Worm (Caenorhabditis elegans) whole organism, young adult: ENCODE results near the gene ZK813.5.

Experiments
- B0019.2 ChIP-seq: fragments of 200-800 bp; sonication (Bioruptor generic); conservative IDR thresholded peaks from 2 replicates; pipeline ENCODE4 v1.3.6; 2022; ENCODE audit warnings: missing genetic modification reagents, missing genetic modification characterization, missing compliant biosample characterization
- B0336.3 ChIP-seq: fragments of 200-800 bp; sonication (Bioruptor generic); IDR thresholded peaks from 2 replicates; pipeline ENCODE4 v1.3.6; 2022; ENCODE audit warnings: missing genetic modification characterization, missing compliant biosample characterization
- F49E8.2 ChIP-seq: sonication (generic microtip); optimal IDR thresholded peaks from 3 replicates; lab custom pipeline; 2017; ENCODE audit warnings: missing genetic modification characterization, mild to moderate bottlenecking, missing compliant biosample characterization, antibody characterized with exemption, moderate library complexity; ENCODE audit not compliant: insufficient read depth
- F57A8.1 ChIP-seq: fragments of 200-800 bp; sonication (Bioruptor generic); optimal IDR thresholded peaks from 2 replicates; lab custom pipeline; 2018; ENCODE audit warnings: mild to moderate bottlenecking, missing genetic modification characterization, moderate library complexity, missing compliant biosample characterization
- K12H6.12 ChIP-seq: fragments of 200-800 bp; sonication (Bioruptor generic); optimal IDR thresholded peaks from 2 replicates; lab custom pipeline; 2018; ENCODE audit warnings: mild to moderate bottlenecking, missing genetic modification characterization, missing compliant biosample characterization
- Y53F4B.3 ChIP-seq: fragments of 200-800 bp; sonication (Bioruptor generic); IDR thresholded peaks from 2 replicates; pipeline ENCODE4 v1.3.6; 2022; ENCODE audit warnings: missing genetic modification reagents, missing genetic modification characterization, missing compliant biosample characterization
- Y79H2A.3 ChIP-seq: fragments of 200-800 bp; sonication (Bioruptor generic); conservative IDR thresholded peaks from 2 replicates; pipeline ENCODE4 v1.3.6; 2022; ENCODE audit warnings: missing genetic modification reagents, missing genetic modification characterization, missing compliant biosample characterization
- aptf-2 ChIP-seq: fragments of 200-800 bp; sonication (Bioruptor generic); conservative IDR thresholded peaks from 2 replicates; pipeline ENCODE4 v1.3.6; 2022; ENCODE audit warnings: missing genetic modification reagents, missing genetic modification characterization, missing compliant biosample characterization
- atf-7 ChIP-seq: sonication (generic microtip); optimal IDR thresholded peaks from 2 replicates; lab custom pipeline; 2017; ENCODE audit warnings: mild to moderate bottlenecking, missing genetic modification characterization, missing compliant biosample characterization
- bed-2 ChIP-seq: fragments of 200-800 bp; sonication (Bioruptor generic); IDR thresholded peaks from 2 replicates; pipeline ENCODE4 v1.3.6; 2022; ENCODE audit warnings: missing genetic modification reagents, missing genetic modification characterization, missing compliant biosample characterization
- cebp-1 ChIP-seq, 2 experiments: fragments of 200-800 bp in 1 of 2; sonication (Bioruptor generic) in 1 of 2; sonication (generic microtip) in 1 of 2; IDR thresholded peaks in 1 of 2; optimal IDR thresholded peaks in 1 of 2; 2 replicates each; pipeline versions ENCODE4 v1.3.6 to Lab custom; 2017 to 2022; ENCODE audit warnings: missing compliant biosample characterization in 2 of 2, missing genetic modification characterization in 2 of 2, mild to moderate bottlenecking in 1 of 2, missing genetic modification reagents in 1 of 2, moderate library complexity in 1 of 2
- ceh-27 ChIP-seq: fragments of 200-800 bp; sonication (Bioruptor generic); optimal IDR thresholded peaks from 2 replicates; lab custom pipeline; 2018; ENCODE audit warnings: mild to moderate bottlenecking, missing genetic modification characterization, moderate library complexity, missing compliant biosample characterization
- ceh-79 ChIP-seq: sonication (generic microtip); optimal IDR thresholded peaks from 2 replicates; lab custom pipeline; 2017; ENCODE audit warnings: mild to moderate bottlenecking, missing genetic modification characterization, missing compliant biosample characterization
- die-1 ChIP-seq: sonication (generic microtip); optimal IDR thresholded peaks from 2 replicates; lab custom pipeline; 2016; ENCODE audit warnings: missing genotype, mild to moderate bottlenecking, missing genetic modification characterization, missing compliant biosample characterization
- dpff-1 ChIP-seq: sonication (generic microtip); optimal IDR thresholded peaks from 2 replicates; lab custom pipeline; 2017; ENCODE audit warnings: mild to moderate bottlenecking, missing genetic modification characterization, missing compliant biosample characterization
- egl-18 ChIP-seq: fragments of 200-800 bp; sonication (Bioruptor generic); IDR thresholded peaks from 2 replicates; pipeline ENCODE4 v1.3.6; 2022; ENCODE audit warnings: missing genetic modification reagents, missing genetic modification characterization, missing compliant biosample characterization
- egl-44 ChIP-seq: fragments of 200-800 bp; sonication (Bioruptor generic); IDR thresholded peaks from 2 replicates; pipeline ENCODE4 v1.3.6; 2022; ENCODE audit warnings: missing genetic modification reagents, missing genetic modification characterization, missing compliant biosample characterization
- ekl-4 ChIP-seq: fragments of 200-800 bp; sonication (Bioruptor generic); IDR thresholded peaks from 2 replicates; pipeline ENCODE4 v1.3.6; 2022; ENCODE audit warnings: missing genetic modification reagents, missing genetic modification characterization, missing compliant biosample characterization
- ets-4 ChIP-seq: fragments of 200-800 bp; sonication (Bioruptor generic); optimal IDR thresholded peaks from 2 replicates; lab custom pipeline; 2018; ENCODE audit warnings: mild to moderate bottlenecking, missing genetic modification characterization, missing compliant biosample characterization
- gei-17 ChIP-seq: fragments of 200-800 bp; sonication (Bioruptor generic); optimal IDR thresholded peaks from 2 replicates; lab custom pipeline; 2018; ENCODE audit warnings: mild to moderate bottlenecking, missing genetic modification characterization, missing compliant biosample characterization
- hlh-12 ChIP-seq: sonication (generic microtip); optimal IDR thresholded peaks from 2 replicates; lab custom pipeline; 2016; ENCODE audit warnings: missing genetic modification characterization, missing compliant biosample characterization
- hsf-1 ChIP-seq: fragments of 200-800 bp; sonication (Bioruptor generic); IDR thresholded peaks from 2 replicates; pipeline ENCODE4 v1.3.6; 2022; ENCODE audit warnings: missing genetic modification reagents, missing genetic modification characterization, missing compliant biosample characterization
- lin-26 ChIP-seq: fragments of 200-800 bp; sonication (Bioruptor generic); IDR thresholded peaks from 2 replicates; pipeline ENCODE4 v1.3.6; 2022; ENCODE audit warnings: missing genetic modification reagents, missing genetic modification characterization, missing compliant biosample characterization
- lin-35 ChIP-seq, 3 experiments: fragments of 150-350 bp in 2 of 3; sonication (generic microtip) in 1 of 3; optimal IDR thresholded peaks; 2 replicates each; lab custom pipeline; 2014 to 2018; ENCODE audit warnings: missing biosample characterization in 3 of 3, missing genetic modification characterization in 3 of 3, missing genetic modification reagents in 3 of 3
- lin-40 ChIP-seq: sonication (generic microtip); optimal IDR thresholded peaks from 2 replicates; lab custom pipeline; 2016; ENCODE audit warnings: missing genetic modification characterization, mild to moderate bottlenecking, missing compliant biosample characterization, missing genotype, missing genetic modification reagents
- lin-54 ChIP-seq: fragments of 200-800 bp; sonication (Bioruptor generic); optimal IDR thresholded peaks from 2 replicates; lab custom pipeline; 2018; ENCODE audit warnings: mild to moderate bottlenecking, missing genetic modification characterization, missing compliant biosample characterization
- lir-1 ChIP-seq: fragments of 200-800 bp; sonication (Bioruptor generic); conservative IDR thresholded peaks from 2 replicates; pipeline ENCODE4 v1.3.6; 2022; ENCODE audit warnings: missing genetic modification reagents, missing genetic modification characterization, missing compliant biosample characterization
- lsy-27 ChIP-seq: sonication (generic microtip); optimal IDR thresholded peaks from 2 replicates; lab custom pipeline; 2017; ENCODE audit warnings: missing genetic modification characterization, mild to moderate bottlenecking, missing compliant biosample characterization, antibody characterized with exemption, missing genotype, borderline replicate concordance; ENCODE audit not compliant: insufficient read depth
- madf-8 ChIP-seq: fragments of 200-800 bp; sonication (Bioruptor generic); conservative IDR thresholded peaks from 2 replicates; pipeline ENCODE4 v1.3.6; 2022; ENCODE audit warnings: missing genetic modification reagents, missing genetic modification characterization, missing compliant biosample characterization
- mel-28 ChIP-seq: sonication (generic microtip); optimal IDR thresholded peaks from 2 replicates; lab custom pipeline; 2016; ENCODE audit warnings: borderline replicate concordance, mild to moderate bottlenecking, missing genetic modification characterization, missing compliant biosample characterization
- nfya-2 ChIP-seq: fragments of 200-800 bp; sonication (Bioruptor generic); IDR thresholded peaks from 2 replicates; pipeline ENCODE4 v1.3.6; 2022; ENCODE audit warnings: missing genetic modification reagents, missing genetic modification characterization, missing compliant biosample characterization
- nfyb-1 ChIP-seq: fragments of 200-800 bp; sonication (Bioruptor generic); IDR thresholded peaks from 2 replicates; pipeline ENCODE4 v1.3.6; 2022; ENCODE audit warnings: missing genetic modification reagents, missing genetic modification characterization, missing compliant biosample characterization
- nhr-80 ChIP-seq: sonication (generic microtip); optimal IDR thresholded peaks from 2 replicates; lab custom pipeline; 2016; ENCODE audit warnings: missing genetic modification characterization, missing compliant biosample characterization
- sea-2 ChIP-seq: fragments of 200-800 bp; sonication (Bioruptor generic); IDR thresholded peaks from 2 replicates; pipeline ENCODE4 v1.3.6; 2022; ENCODE audit warnings: missing genetic modification characterization, missing compliant biosample characterization
- snpc-1.3 ChIP-seq: sonication (generic microtip); optimal IDR thresholded peaks from 2 replicates; lab custom pipeline; 2017; ENCODE audit warnings: missing genetic modification characterization, mild to moderate bottlenecking, missing compliant biosample characterization, antibody characterized with exemption, moderate library complexity, missing genotype, missing genetic modification reagents; ENCODE audit not compliant: insufficient read depth
- snpc-3.4 ChIP-seq: sonication (generic microtip); optimal IDR thresholded peaks from 2 replicates; lab custom pipeline; 2017; ENCODE audit warnings: missing genetic modification characterization, mild to moderate bottlenecking, missing compliant biosample characterization, antibody characterized with exemption, moderate library complexity, missing genotype, missing genetic modification reagents
- snpc-4 ChIP-seq, 5 experiments: fragments of 150-350 bp in 1 of 5; sonication (generic microtip) in 4 of 5; optimal IDR thresholded peaks; 2 replicates each; lab custom pipeline; 2014 to 2018; ENCODE audit warnings: missing genetic modification characterization in 5 of 5, missing biosample characterization in 3 of 5, antibody characterized with exemption in 2 of 5, mild to moderate bottlenecking in 2 of 5, missing compliant biosample characterization in 2 of 5, missing genotype in 2 of 5, moderate library complexity in 2 of 5, missing genetic modification reagents in 1 of 5
- unc-130 ChIP-seq: sonication (generic microtip); optimal IDR thresholded peaks from 2 replicates; lab custom pipeline; 2016; ENCODE audit warnings: missing genetic modification reagents, missing genetic modification characterization, missing compliant biosample characterization
- zfh-2 ChIP-seq: fragments of 200-800 bp; sonication (Bioruptor generic); conservative IDR thresholded peaks from 2 replicates; pipeline ENCODE4 v1.3.6; 2022; ENCODE audit warnings: missing genetic modification reagents, missing genetic modification characterization, missing compliant biosample characterization
- ztf-18 ChIP-seq: sonication (generic microtip); optimal IDR thresholded peaks from 2 replicates; lab custom pipeline; 2016; ENCODE audit warnings: missing genotype, mild to moderate bottlenecking, missing genetic modification characterization, missing compliant biosample characterization
- ztf-26 ChIP-seq: sonication (generic microtip); optimal IDR thresholded peaks from 2 replicates; lab custom pipeline; 2017; ENCODE audit warnings: missing genetic modification characterization, missing compliant biosample characterization
- ztf-28 ChIP-seq: fragments of 200-800 bp; sonication (Bioruptor generic); IDR thresholded peaks from 2 replicates; pipeline ENCODE4 v1.3.6; 2022; ENCODE audit warnings: missing genetic modification reagents, missing genetic modification characterization, missing compliant biosample characterization
- ztf-3 ChIP-seq: fragments of 200-800 bp; sonication (Bioruptor generic); optimal IDR thresholded peaks from 2 replicates; lab custom pipeline; 2018; ENCODE audit warnings: mild to moderate bottlenecking, missing genetic modification characterization, missing compliant biosample characterization

The ZK813.5 gene

DNA sequence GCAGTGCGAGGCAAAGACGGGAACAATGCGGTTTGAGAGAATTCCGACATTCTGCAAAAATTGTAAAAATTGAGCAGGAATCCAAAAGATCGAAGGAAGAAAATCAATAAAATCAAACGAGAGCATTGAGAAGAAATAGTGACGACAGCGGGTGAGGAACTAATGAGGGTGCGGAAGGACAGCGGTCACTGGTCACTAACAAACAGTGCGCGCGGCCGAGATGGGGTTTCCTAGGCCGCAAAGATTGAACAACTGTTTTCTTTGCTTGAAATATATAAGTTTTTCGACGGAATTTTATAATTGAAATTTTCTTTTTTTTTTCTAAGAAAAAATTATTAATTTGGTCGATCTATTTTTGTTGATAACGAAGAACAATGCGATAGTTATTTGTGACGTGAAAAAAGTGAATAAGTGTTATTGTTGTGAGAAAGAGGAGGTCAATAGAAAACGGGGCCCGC, 39.4 kb downstream of the ZK813.5 start, which contains the start of gene unc-78:
Gene unc-78, minus strand, starts transcription at position 51 of the 458 bp plus-strand sequence.
- TF ChIP-seq Y79H2A.3 (GFP tag; lab: Robert Waterston, UW) (no peak), nhr-80 (tag; lab: Kevin White, UChicago) (peak; percentile 12)

DNA sequence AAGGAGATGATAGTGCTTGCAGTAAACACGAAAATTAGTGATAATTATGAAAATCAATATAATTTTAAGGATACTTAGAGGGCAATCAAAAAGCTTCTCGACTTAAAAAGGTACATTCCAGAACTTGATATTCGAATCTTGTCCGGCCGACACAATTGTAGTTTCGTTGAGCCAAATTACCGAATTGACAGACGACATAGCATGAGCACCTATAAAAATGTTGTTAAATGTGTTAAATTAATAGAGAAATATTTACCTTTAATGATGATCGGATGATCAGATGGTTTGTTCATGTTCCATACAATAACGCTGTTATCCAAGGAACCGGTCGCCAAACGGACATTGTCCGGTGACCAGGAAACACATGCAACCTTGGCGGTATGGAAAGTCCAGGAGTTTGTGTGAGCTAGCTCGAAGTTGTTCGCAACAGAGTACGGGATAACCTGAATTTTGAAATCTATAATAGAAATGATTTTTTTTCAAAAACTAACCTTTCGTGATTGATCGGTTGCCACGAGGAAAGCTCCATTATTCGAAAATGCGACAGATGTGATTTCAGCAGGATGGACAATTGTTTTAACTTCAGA, 42.2 kb downstream of the ZK813.5 start:
- no peak for TF ChIP-seq sea-2 (GFP tag; lab: Robert Waterston, UW)
- TF ChIP-seq snpc-4 (GFP tag; optimal IDR thresholded peaks at IDR 0.05; lab: Kevin White, UChicago), result no peak
- TF ChIP-seq snpc-4 (tag; optimal IDR thresholded peaks at IDR 0.05; lab: Kevin White, UChicago), result peak in 1 of 4 experiments; percentile 25
- no peak for TF ChIP-seq ets-4 (GFP tag; lab: Kevin White, UChicago)
- TF ChIP-seq ztf-28 (GFP tag; lab: Robert Waterston, UW), result no peak
- TF ChIP-seq lin-35 (GFP tag; optimal IDR thresholded peaks at IDR 0.05; lab: Kevin White, UChicago), result no peak
- no peak for TF ChIP-seq ztf-3 (GFP tag; lab: Kevin White, UChicago)
- no peak for TF ChIP-seq F57A8.1
- TF ChIP-seq mel-28, result no peak
- no peak for TF ChIP-seq nfya-2 (GFP tag; lab: Robert Waterston, UW)
- no peak for TF ChIP-seq dpff-1 (tag; lab: Kevin White, UChicago)
- no peak for TF ChIP-seq ztf-18 (tag; lab: Kevin White, UChicago)
- no peak for TF ChIP-seq snpc-1.3
- TF ChIP-seq egl-18 (GFP tag; lab: Robert Waterston, UW), result no peak
- no peak for TF ChIP-seq K12H6.12 (tag; lab: Kevin White, UChicago)
- no peak for TF ChIP-seq B0019.2 (GFP tag; lab: Robert Waterston, UW)
- peak; percentile 62 for TF ChIP-seq gei-17
- TF ChIP-seq zfh-2 (GFP tag; lab: Robert Waterston, UW), result no peak
- TF ChIP-seq ceh-79 (tag; lab: Kevin White, UChicago), result no peak
- TF ChIP-seq hlh-12 (tag; lab: Kevin White, UChicago), result no peak
- TF ChIP-seq egl-44 (GFP tag; lab: Robert Waterston, UW), result no peak
- no peak for TF ChIP-seq bed-2 (GFP tag; lab: Robert Waterston, UW)
- TF ChIP-seq Y53F4B.3 (GFP tag; lab: Robert Waterston, UW), result no peak
- no peak for TF ChIP-seq ztf-26 (tag; lab: Kevin White, UChicago)
- TF ChIP-seq lsy-27 (tag; lab: Kevin White, UChicago), result no peak
- TF ChIP-seq snpc-3.4, result no peak
- no peak for TF ChIP-seq ceh-27 (GFP tag; lab: Kevin White, UChicago)
- peak; percentile 78 for TF ChIP-seq B0336.3
- TF ChIP-seq Y79H2A.3 (GFP tag; lab: Robert Waterston, UW), result no peak
- TF ChIP-seq aptf-2, result no peak
- TF ChIP-seq cebp-1 (GFP tag; IDR thresholded peaks at IDR 0.05; lab: Robert Waterston, UW), result no peak
- no peak for TF ChIP-seq cebp-1 (tag; optimal IDR thresholded peaks at IDR 0.05; lab: Kevin White, UChicago)
- no peak for TF ChIP-seq F49E8.2 (tag; lab: Kevin White, UChicago)
- TF ChIP-seq nhr-80 (tag; lab: Kevin White, UChicago), result peak; percentile 53
- TF ChIP-seq lin-26, result no peak
- no peak for TF ChIP-seq lir-1 (GFP tag; lab: Robert Waterston, UW)
- TF ChIP-seq die-1 (tag; lab: Kevin White, UChicago), result no peak
- peak; percentile 22 for TF ChIP-seq lin-54 (GFP tag; lab: Kevin White, UChicago)
- TF ChIP-seq unc-130 (GFP tag; lab: Kevin White, UChicago), result no peak
- TF ChIP-seq madf-8, result no peak
- peak; percentile 50; the same call in 1 of the 2 replicates for TF ChIP-seq nfyb-1
- TF ChIP-seq hsf-1 (GFP tag; lab: Robert Waterston, UW), result 0 out of 2 replicates have a peak, but pooled peaks have one; percentile 38
- TF ChIP-seq atf-7 (tag; lab: Kevin White, UChicago), result peak; percentile 82
- 0 out of 2 replicates have a peak, but pooled peaks have one; percentile 25 for TF ChIP-seq ekl-4 (GFP tag; lab: Robert Waterston, UW)
- no peak for TF ChIP-seq lin-40 (tag; lab: Kevin White, UChicago)
